Fruit fly (Drosophila melanogaster): Measurements from ENCODE around the gene Ctr9.

Ctr9 gene

DNA sequence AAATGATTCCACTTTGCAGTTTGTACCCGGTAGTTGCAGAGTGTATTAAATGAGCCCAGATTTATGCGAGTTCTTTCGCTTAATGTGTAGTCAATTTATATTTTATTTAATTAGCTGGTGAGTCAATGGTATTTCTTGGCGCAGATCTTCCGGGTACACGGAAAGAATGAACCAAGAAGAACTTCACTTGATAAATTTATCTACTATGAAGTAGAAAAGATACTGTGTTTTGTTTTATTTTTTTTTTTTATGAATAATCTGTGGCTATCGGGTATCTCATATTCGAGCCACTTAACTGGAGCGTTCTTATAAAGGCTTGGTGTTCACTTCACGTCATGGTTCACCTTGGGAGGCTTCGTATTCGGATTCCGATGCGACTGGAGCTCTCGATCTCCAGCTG is 42.0 kb upstream of the Ctr9 start (continued):
- TF ChIP-seq dsx (GFP tag; optimal IDR thresholded peaks at IDR 0.05; ENCODE audit: poor library complexity, severe bottlenecking): no peak
- TF ChIP-seq CG11902 (GFP tag; optimal IDR thresholded peaks at IDR 0.05): no peak
- TF ChIP-seq ss (GFP tag; optimal IDR thresholded peaks at IDR 0.05): peak in 1 of 2 experiments; percentile 10
- TF ChIP-seq CG9139 (GFP tag; optimal IDR thresholded peaks at IDR 0.05): no peak
- TF ChIP-seq CG8632 (GFP tag; optimal IDR thresholded peaks at IDR 0.05): no peak
- no peak for TF ChIP-seq Hr4 (GFP tag; optimal IDR thresholded peaks at IDR 0.05)
- TF ChIP-seq OdsH (GFP tag; optimal IDR thresholded peaks at IDR 0.05): peak; percentile 44
- no peak for TF ChIP-seq fd59A (GFP tag; optimal IDR thresholded peaks at IDR 0.05)
- peak; percentile 57 for TF ChIP-seq Smox (GFP tag; optimal IDR thresholded peaks at IDR 0.05)
- no peak for TF ChIP-seq eg (GFP tag; IDR thresholded peaks at IDR 0.05)
- TF ChIP-seq CG3032 (tag; optimal IDR thresholded peaks at IDR 0.05): no peak
- TF ChIP-seq Ets21C (GFP tag; optimal IDR thresholded peaks at IDR 0.05): peak; percentile 15
- TF ChIP-seq lz (GFP tag; optimal IDR thresholded peaks at IDR 0.05): peak; percentile 52
- TF ChIP-seq CG10631 (GFP tag; optimal IDR thresholded peaks at IDR 0.05): peak; percentile 56
- no peak for TF ChIP-seq CG6163 (GFP tag; IDR thresholded peaks at IDR 0.05)
- peak; percentile 17 for TF ChIP-seq CG6792 (GFP tag; optimal IDR thresholded peaks at IDR 0.05)
- TF ChIP-seq Ets96B (tag; optimal IDR thresholded peaks at IDR 0.05): no peak
- TF ChIP-seq CG6854 (GFP tag; optimal IDR thresholded peaks at IDR 0.05): no peak
- TF ChIP-seq achi (GFP tag; optimal IDR thresholded peaks at IDR 0.05): peak; percentile 29
- peak; percentile 56 for TF ChIP-seq Eip75B (GFP tag; optimal IDR thresholded peaks at IDR 0.05)
- TF ChIP-seq Hr39 (GFP tag; optimal IDR thresholded peaks at IDR 0.05): peak; percentile 45
- no peak for TF ChIP-seq CG6276 (GFP tag; optimal IDR thresholded peaks at IDR 0.05)
- no peak for TF ChIP-seq net (GFP tag; optimal IDR thresholded peaks at IDR 0.05)
- TF ChIP-seq Lpt (GFP tag; optimal IDR thresholded peaks at IDR 0.05): no peak
- TF ChIP-seq esn (GFP tag; optimal IDR thresholded peaks at IDR 0.05): peak; percentile 62
- TF ChIP-seq CG8319 (GFP tag; optimal IDR thresholded peaks at IDR 0.05): no peak
- peak; percentile 40 for TF ChIP-seq CG31627 (GFP tag; optimal IDR thresholded peaks at IDR 0.05)
- TF ChIP-seq CG11294 (GFP tag; IDR thresholded peaks at IDR 0.05): no peak
- peak; percentile 89 for TF ChIP-seq Eip78C (GFP tag)
- no peak for TF ChIP-seq CG6808 (GFP tag; optimal IDR thresholded peaks at IDR 0.05)
- no peak for TF ChIP-seq CG7368 (GFP tag; optimal IDR thresholded peaks at IDR 0.05)

DNA sequence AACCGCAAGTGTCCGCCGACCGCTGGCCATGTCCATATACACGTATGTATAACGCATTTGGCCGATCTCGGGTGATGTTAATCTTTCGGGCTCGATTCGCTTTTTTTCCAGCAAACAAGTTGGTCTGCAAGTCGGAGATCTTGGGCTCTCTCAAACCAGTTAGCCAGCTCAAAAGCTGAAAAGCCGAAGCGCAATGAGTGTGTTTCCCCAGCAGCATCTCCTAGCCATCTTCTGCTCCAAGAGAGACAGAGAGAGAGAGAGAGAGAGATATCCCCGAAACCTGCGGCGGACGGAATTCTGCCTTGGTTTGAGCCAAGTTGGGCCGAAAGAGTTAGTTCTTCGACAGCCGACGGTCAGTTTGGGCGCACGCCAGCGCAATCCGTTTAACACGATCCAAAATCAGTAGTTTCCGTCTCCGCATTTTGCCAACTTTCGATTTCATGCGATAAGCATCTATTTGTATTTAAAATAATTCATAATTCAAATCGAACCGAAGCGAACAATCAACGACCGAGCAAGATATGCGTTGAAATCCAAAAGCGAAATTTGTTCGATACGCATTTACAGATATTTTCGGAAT is 41.5 kb upstream of the Ctr9 start:
- no peak for TF ChIP-seq CG6792 (GFP tag; optimal IDR thresholded peaks at IDR 0.05)
- TF ChIP-seq Eip75B (GFP tag; optimal IDR thresholded peaks at IDR 0.05): no peak
- no peak for TF ChIP-seq Ets21C (GFP tag; optimal IDR thresholded peaks at IDR 0.05)
- TF ChIP-seq salr (GFP tag; optimal IDR thresholded peaks at IDR 0.05): no peak
- TF ChIP-seq CG34406 (GFP tag; optimal IDR thresholded peaks at IDR 0.05): no peak
- TF ChIP-seq ss (GFP tag; optimal IDR thresholded peaks at IDR 0.05): no peak
- no peak for TF ChIP-seq dsx (GFP tag; optimal IDR thresholded peaks at IDR 0.05; ENCODE audit: poor library complexity, severe bottlenecking)
- no peak for TF ChIP-seq Hr4 (GFP tag; optimal IDR thresholded peaks at IDR 0.05)
- no peak for TF ChIP-seq Met (GFP tag; optimal IDR thresholded peaks at IDR 0.05)
- TF ChIP-seq Hr38 (GFP tag; optimal IDR thresholded peaks at IDR 0.05): no peak
- no peak for TF ChIP-seq lz (GFP tag; optimal IDR thresholded peaks at IDR 0.05)
- TF ChIP-seq CG11762 (GFP tag; optimal IDR thresholded peaks at IDR 0.05; ENCODE audit: insufficient read depth): no peak
- no peak for TF ChIP-seq esn (GFP tag; optimal IDR thresholded peaks at IDR 0.05)
- TF ChIP-seq Smox (GFP tag; optimal IDR thresholded peaks at IDR 0.05): no peak
- no peak for TF ChIP-seq CG32006 (GFP tag; optimal IDR thresholded peaks at IDR 0.05)
- TF ChIP-seq CG11902 (GFP tag; optimal IDR thresholded peaks at IDR 0.05): no peak
- TF ChIP-seq Sox102F (GFP tag; optimal IDR thresholded peaks at IDR 0.05): no peak
- no peak for TF ChIP-seq CG31627 (GFP tag; optimal IDR thresholded peaks at IDR 0.05)
- no peak for TF ChIP-seq svp (GFP tag)
- no peak for TF ChIP-seq dac (GFP tag; optimal IDR thresholded peaks at IDR 0.05)
- no peak for TF ChIP-seq CG6808 (GFP tag; optimal IDR thresholded peaks at IDR 0.05)
- no peak for TF ChIP-seq fd59A (GFP tag; optimal IDR thresholded peaks at IDR 0.05)
- peak; percentile 16 for TF ChIP-seq CG1621 (tag; optimal IDR thresholded peaks at IDR 0.05)
- TF ChIP-seq eg (GFP tag; IDR thresholded peaks at IDR 0.05): 0 out of 3 replicates have a peak, but pooled peaks have one; percentile 35
- TF ChIP-seq CG15336 (GFP tag; IDR thresholded peaks at IDR 0.05): peak; percentile 14; the same call in 1 of the 2 replicates
- no peak for TF ChIP-seq CG4318 (GFP tag; optimal IDR thresholded peaks at IDR 0.05)
- TF ChIP-seq CG6854 (GFP tag; optimal IDR thresholded peaks at IDR 0.05): peak; percentile 14
- no peak for TF ChIP-seq CG8319 (GFP tag; optimal IDR thresholded peaks at IDR 0.05)
- TF ChIP-seq net (GFP tag; optimal IDR thresholded peaks at IDR 0.05): no peak
- TF ChIP-seq CG7368 (GFP tag; optimal IDR thresholded peaks at IDR 0.05): no peak
- no peak for TF ChIP-seq fd85E (GFP tag; optimal IDR thresholded peaks at IDR 0.05)
- TF ChIP-seq pdm3 (GFP tag; optimal IDR thresholded peaks at IDR 0.05): no peak
- TF ChIP-seq Sox15 (GFP tag; optimal IDR thresholded peaks at IDR 0.05): no peak
- TF ChIP-seq Blimp-1 (GFP tag; optimal IDR thresholded peaks at IDR 0.05): peak; percentile 82
- no peak for TF ChIP-seq spab (GFP tag; optimal IDR thresholded peaks at IDR 0.05)
